ENCODE assay signal across 1 fruit fly cellular context in genomic region chr3R:21408372-21408771, dm6.
TF ChIP-seq lines count a peak whose summit lies in the region.

No protein-coding gene starts in this region.

TF ChIP-seq in whole organism, embryonic, 481 proteins besides CTCF, POLR2A, EP300 and RAD21 (continued from another document and continues in another):
- TF ChIP-seq CG14050 (GFP tag; IDR thresholded peaks at IDR 0.05; lab: Robert Waterston, UW) = no peak
- peak; percentile 33 for TF ChIP-seq Xbp1 (GFP tag; optimal IDR thresholded peaks at IDR 0.05; lab: Kevin White, UChicago)
- TF ChIP-seq Neu2 (GFP tag; optimal IDR thresholded peaks at IDR 0.05; lab: Kevin White, UChicago; ENCODE audit: borderline replicate concordance) = peak; percentile 26
- peak; percentile 84 for TF ChIP-seq CG11504 (tag; optimal IDR thresholded peaks at IDR 0.05; lab: Kevin White, UChicago)
- TF ChIP-seq Fer1 (GFP tag; optimal IDR thresholded peaks at IDR 0.05; lab: Kevin White, UChicago) = no peak
- TF ChIP-seq tin (GFP tag; optimal IDR thresholded peaks at IDR 0.05; lab: Kevin White, UChicago) = peak; percentile 15
- peak; percentile 59 for TF ChIP-seq Jarid2 (GFP tag; optimal IDR thresholded peaks at IDR 0.05; lab: Kevin White, UChicago)
- no peak for TF ChIP-seq Ravus (GFP tag; IDR thresholded peaks at IDR 0.05; lab: Robert Waterston, UW)
- no peak for TF ChIP-seq ro (GFP tag; IDR thresholded peaks at IDR 0.05; lab: Robert Waterston, UW)
- peak; percentile 30 for TF ChIP-seq Dek (tag; optimal IDR thresholded peaks at IDR 0.05; lab: Kevin White, UChicago)
- TF ChIP-seq knrl (GFP tag; IDR thresholded peaks at IDR 0.05; lab: Robert Waterston, UW; ENCODE audit: partially characterized antibody) = peak; percentile 81; the same call in 2 of the 3 replicates
- TF ChIP-seq Lhr (GFP tag; optimal IDR thresholded peaks at IDR 0.05; lab: Kevin White, UChicago) = peak; percentile 49
- peak; percentile 1 for TF ChIP-seq CG10979 (tag; optimal IDR thresholded peaks at IDR 0.05; lab: Kevin White, UChicago)
- TF ChIP-seq CG6791 (GFP tag; IDR thresholded peaks at IDR 0.05; lab: Robert Waterston, UW; ENCODE audit: partially characterized antibody) = peak; percentile 84
- no peak for TF ChIP-seq Nf-YA (GFP tag; IDR thresholded peaks at IDR 0.05; lab: Robert Waterston, UW)
- TF ChIP-seq CG10565 (GFP tag; optimal IDR thresholded peaks at IDR 0.05; lab: Kevin White, UChicago) = no peak
- TF ChIP-seq zen2 (GFP tag; IDR thresholded peaks at IDR 0.05; lab: Robert Waterston, UW; ENCODE audit: partially characterized antibody) = no peak
- TF ChIP-seq CG34224 (GFP tag; IDR thresholded peaks at IDR 0.05; lab: Robert Waterston, UW; ENCODE audit: partially characterized antibody) = no peak
- TF ChIP-seq CG1792 (GFP tag; optimal IDR thresholded peaks at IDR 0.05; lab: Kevin White, UChicago) = no peak
- no peak for TF ChIP-seq Ssrp (tag; optimal IDR thresholded peaks at IDR 0.05; lab: Kevin White, UChicago)
- no peak for TF ChIP-seq CG1602 (GFP tag; optimal IDR thresholded peaks at IDR 0.05; lab: Kevin White, UChicago)
- TF ChIP-seq danr (GFP tag; IDR thresholded peaks at IDR 0.05; lab: Robert Waterston, UW) = no peak
- TF ChIP-seq sisA (GFP tag; IDR thresholded peaks at IDR 0.05; lab: Robert Waterston, UW) = peak; percentile 62
- TF ChIP-seq unc-4 (GFP tag; IDR thresholded peaks at IDR 0.05; lab: Robert Waterston, UW; ENCODE audit: partially characterized antibody) = no peak
- TF ChIP-seq MESR4 (GFP tag; optimal IDR thresholded peaks at IDR 0.05; lab: Kevin White, UChicago) = no peak
- TF ChIP-seq CG6765 (GFP tag; optimal IDR thresholded peaks at IDR 0.05; lab: Kevin White, UChicago) = no peak
- no peak for TF ChIP-seq CG2889 (GFP tag; IDR thresholded peaks at IDR 0.05; lab: Robert Waterston, UW)
- peak; percentile 17 for TF ChIP-seq Ets97D (GFP tag; optimal IDR thresholded peaks at IDR 0.05; lab: Kevin White, UChicago)
- no peak for TF ChIP-seq NC2α (GFP tag; optimal IDR thresholded peaks at IDR 0.05; lab: Kevin White, UChicago)
- TF ChIP-seq Bgb (GFP tag; IDR thresholded peaks at IDR 0.05; lab: Robert Waterston, UW; ENCODE audit: partially characterized antibody) = peak; percentile 65
- no peak for TF ChIP-seq CG3838 (GFP tag; optimal IDR thresholded peaks at IDR 0.05; lab: Kevin White, UChicago)
- TF ChIP-seq pita (GFP tag; optimal IDR thresholded peaks at IDR 0.05; lab: Kevin White, UChicago) = peak; percentile 38
- TF ChIP-seq CG5245 (GFP tag; optimal IDR thresholded peaks at IDR 0.05; lab: Kevin White, UChicago) = no peak
- TF ChIP-seq Dp (GFP tag; optimal IDR thresholded peaks at IDR 0.05; lab: Kevin White, UChicago) = peak; percentile 45
- TF ChIP-seq CG16779 (GFP tag; IDR thresholded peaks at IDR 0.05; lab: Robert Waterston, UW) = no peak
- no peak for TF ChIP-seq BEAF-32 (GFP tag; optimal IDR thresholded peaks at IDR 0.05; lab: Kevin White, UChicago)
- 0 out of 2 replicates have a peak, but pooled peaks have one; percentile 21 for TF ChIP-seq Ada2b (GFP tag; IDR thresholded peaks at IDR 0.05; lab: Robert Waterston, UW)
- TF ChIP-seq stwl (tag; optimal IDR thresholded peaks at IDR 0.05; lab: Kevin White, UChicago) = peak; percentile 76
- no peak for TF ChIP-seq prd (optimal IDR thresholded peaks at IDR 0.05; lab: Kevin White, UChicago)
- TF ChIP-seq prd (GFP tag; IDR thresholded peaks at IDR 0.05; lab: Robert Waterston, UW) = peak; percentile 37; the same call in 1 of the 3 replicates
- no peak for TF ChIP-seq hb (GFP tag; IDR thresholded peaks at IDR 0.05; lab: Robert Waterston, UW; ENCODE audit: partially characterized antibody)
- TF ChIP-seq ind (GFP tag; optimal IDR thresholded peaks at IDR 0.05; lab: Kevin White, UChicago) = peak; percentile 15
- TF ChIP-seq CG10267 (tag; optimal IDR thresholded peaks at IDR 0.05; lab: Kevin White, UChicago) = peak; percentile 23
- TF ChIP-seq zfh1 (GFP tag; IDR thresholded peaks at IDR 0.05; lab: Robert Waterston, UW) = no peak; the same call in 2 of the 3 replicates
- TF ChIP-seq Awh (GFP tag; IDR thresholded peaks at IDR 0.05; lab: Robert Waterston, UW) = no peak
- peak; percentile 48; the same call in 1 of the 2 replicates for TF ChIP-seq CG11085 (GFP tag; IDR thresholded peaks at IDR 0.05; lab: Robert Waterston, UW)
- no peak for TF ChIP-seq abd-A (tag; optimal IDR thresholded peaks at IDR 0.05; lab: Kevin White, UChicago)
- TF ChIP-seq cas (GFP tag; IDR thresholded peaks at IDR 0.05; lab: Robert Waterston, UW) = 0 out of 2 replicates have a peak, but pooled peaks have one; percentile 35
- peak; percentile 66 for TF ChIP-seq Rfx (GFP tag; IDR thresholded peaks at IDR 0.05; lab: Robert Waterston, UW)
- peak; percentile 29; the same call in 1 of the 2 replicates for TF ChIP-seq lmd (GFP tag; IDR thresholded peaks at IDR 0.05; lab: Robert Waterston, UW)
- TF ChIP-seq CG17912 (GFP tag; optimal IDR thresholded peaks at IDR 0.05; lab: Kevin White, UChicago) = no peak
- TF ChIP-seq hkb (optimal IDR thresholded peaks at IDR 0.05; lab: Kevin White, UChicago) = peak; percentile 53
- TF ChIP-seq hkb (GFP tag; IDR thresholded peaks at IDR 0.05; lab: Robert Waterston, UW) = no peak
- TF ChIP-seq Antp (GFP tag; optimal IDR thresholded peaks at IDR 0.05; lab: Kevin White, UChicago) = peak; percentile 22
- TF ChIP-seq tio (GFP tag; optimal IDR thresholded peaks at IDR 0.05; lab: Kevin White, UChicago) = no peak
- TF ChIP-seq dpn (GFP tag; optimal IDR thresholded peaks at IDR 0.05; lab: Kevin White, UChicago) = peak in 1 of 2 experiments; percentile 33
- peak; percentile 24 for TF ChIP-seq Hmr (GFP tag; optimal IDR thresholded peaks at IDR 0.05; lab: Kevin White, UChicago)
- TF ChIP-seq Dbx (GFP tag; IDR thresholded peaks at IDR 0.05; lab: Robert Waterston, UW) = peak; percentile 55; the same call in 1 of the 3 replicates
- TF ChIP-seq ranshi (GFP tag; IDR thresholded peaks at IDR 0.05; lab: Robert Waterston, UW) = peak; percentile 12; the same call in 1 of the 2 replicates
- 0 out of 2 replicates have a peak, but pooled peaks have one; percentile 11 for TF ChIP-seq Xrp1 (GFP tag; IDR thresholded peaks at IDR 0.05; lab: Robert Waterston, UW)
- TF ChIP-seq CG32532 (GFP tag; IDR thresholded peaks at IDR 0.05; lab: Robert Waterston, UW) = peak; percentile 63
- 0 out of 2 replicates have a peak, but pooled peaks have one; percentile 15 for TF ChIP-seq GATAe (GFP tag; conservative IDR thresholded peaks at IDR 0.05; lab: Robert Waterston, UW)
- TF ChIP-seq CG31365 (tag; optimal IDR thresholded peaks at IDR 0.05; lab: Kevin White, UChicago) = peak; percentile 100
- TF ChIP-seq Pdp1 (GFP tag; optimal IDR thresholded peaks at IDR 0.05; lab: Kevin White, UChicago) = peak in 1 of 2 experiments; percentile 15
- peak; percentile 64; the same call in 1 of the 3 replicates for TF ChIP-seq Opbp (GFP tag; IDR thresholded peaks at IDR 0.05; lab: Robert Waterston, UW; ENCODE audit: partially characterized antibody)
- no peak for TF ChIP-seq slbo (GFP tag; IDR thresholded peaks at IDR 0.05; lab: Robert Waterston, UW)
- no peak for TF ChIP-seq slou (GFP tag; optimal IDR thresholded peaks at IDR 0.05; lab: Kevin White, UChicago)
- no peak for TF ChIP-seq CG3995 (GFP tag; optimal IDR thresholded peaks at IDR 0.05; lab: Kevin White, UChicago)
- TF ChIP-seq Nf-YC (tag; optimal IDR thresholded peaks at IDR 0.05; lab: Kevin White, UChicago) = peak; percentile 32
- TF ChIP-seq Gug (GFP tag; IDR thresholded peaks at IDR 0.05; lab: Robert Waterston, UW) = peak; percentile 76
- TF ChIP-seq Oaz (GFP tag; IDR thresholded peaks at IDR 0.05; lab: Robert Waterston, UW) = no peak
- TF ChIP-seq ci (GFP tag; IDR thresholded peaks at IDR 0.05; lab: Robert Waterston, UW) = 0 out of 3 replicates have a peak, but pooled peaks have one; percentile 22
- TF ChIP-seq CG8478 (optimal IDR thresholded peaks at IDR 0.05; lab: Kevin White, UChicago) = peak; percentile 97
- TF ChIP-seq CG2199 (GFP tag; IDR thresholded peaks at IDR 0.05; lab: Robert Waterston, UW) = peak; percentile 99
- TF ChIP-seq gt (GFP tag; IDR thresholded peaks at IDR 0.05; lab: Robert Waterston, UW) = no peak
- peak in 1 of 2 experiments; percentile 93 for TF ChIP-seq Eip74EF (GFP tag; optimal IDR thresholded peaks at IDR 0.05; lab: Kevin White, UChicago)
- TF ChIP-seq CoRest (tag; optimal IDR thresholded peaks at IDR 0.05; lab: Kevin White, UChicago) = peak; percentile 25
- TF ChIP-seq CG9876 (GFP tag; optimal IDR thresholded peaks at IDR 0.05; lab: Kevin White, UChicago) = no peak
- peak; percentile 17 for TF ChIP-seq Dad (GFP tag; optimal IDR thresholded peaks at IDR 0.05; lab: Kevin White, UChicago)
- TF ChIP-seq Bdp1 (GFP tag; optimal IDR thresholded peaks at IDR 0.05; lab: Kevin White, UChicago) = peak; percentile 21
- TF ChIP-seq CG42726 (GFP tag; IDR thresholded peaks at IDR 0.05; lab: Robert Waterston, UW; ENCODE audit: partially characterized antibody) = peak; percentile 95
- TF ChIP-seq Dref (GFP tag; IDR thresholded peaks at IDR 0.05; lab: Robert Waterston, UW) = peak; percentile 39
- TF ChIP-seq ttk (GFP tag; IDR thresholded peaks at IDR 0.05; lab: Robert Waterston, UW) = peak; percentile 15; the same call in 1 of the 2 replicates
- TF ChIP-seq Ets65A (GFP tag; lab: Kevin White, UChicago) = peak; percentile 93
- peak; percentile 44 for TF ChIP-seq CG33213 (GFP tag; optimal IDR thresholded peaks at IDR 0.05; lab: Kevin White, UChicago)
- no peak for TF ChIP-seq CG10959 (GFP tag; IDR thresholded peaks at IDR 0.05; lab: Robert Waterston, UW)
- TF ChIP-seq sob (GFP tag; IDR thresholded peaks at IDR 0.05; lab: Robert Waterston, UW) = peak; percentile 65
- TF ChIP-seq en (GFP tag; optimal IDR thresholded peaks at IDR 0.05; lab: Kevin White, UChicago) = no peak
- peak; percentile 24; the same call in 1 of the 2 replicates for TF ChIP-seq al (GFP tag; IDR thresholded peaks at IDR 0.05; lab: Robert Waterston, UW)
- TF ChIP-seq pan (optimal IDR thresholded peaks at IDR 0.05; lab: Kevin White, UChicago) = no peak
- peak in 1 of 2 experiments; percentile 24 for TF ChIP-seq pan (GFP tag; optimal IDR thresholded peaks at IDR 0.05 in 1 of 2, IDR thresholded peaks at IDR 0.05 in 1 of 2)
- no peak for TF ChIP-seq CG43689 (GFP tag; IDR thresholded peaks at IDR 0.05; lab: Robert Waterston, UW)
- TF ChIP-seq HLHmδ (GFP tag; optimal IDR thresholded peaks at IDR 0.05; lab: Kevin White, UChicago) = peak; percentile 11
- no peak for TF ChIP-seq hth (optimal IDR thresholded peaks at IDR 0.05; lab: Kevin White, UChicago)
- peak; percentile 3 for TF ChIP-seq maf-S (GFP tag; optimal IDR thresholded peaks at IDR 0.05; lab: Kevin White, UChicago)
- no peak for TF ChIP-seq Mad (GFP tag; optimal IDR thresholded peaks at IDR 0.05; lab: Kevin White, UChicago)
- TF ChIP-seq ftz-f1 (GFP tag; optimal IDR thresholded peaks at IDR 0.05; lab: Kevin White, UChicago) = no peak
- TF ChIP-seq CG8944 (GFP tag; optimal IDR thresholded peaks at IDR 0.05; lab: Kevin White, UChicago) = peak; percentile 24
- TF ChIP-seq E2f2 (GFP tag; IDR thresholded peaks at IDR 0.05; lab: Robert Waterston, UW) = peak; percentile 54; the same call in 1 of the 2 replicates
- TF ChIP-seq CG14441 (GFP tag; IDR thresholded peaks at IDR 0.05; lab: Robert Waterston, UW) = 0 out of 2 replicates have a peak, but pooled peaks have one; percentile 5
- TF ChIP-seq z (GFP tag; IDR thresholded peaks at IDR 0.05; lab: Robert Waterston, UW) = no peak
- TF ChIP-seq row (GFP tag; IDR thresholded peaks at IDR 0.05; lab: Robert Waterston, UW) = peak; percentile 22; the same call in 1 of the 3 replicates
- TF ChIP-seq ato (GFP tag; IDR thresholded peaks at IDR 0.05; lab: Robert Waterston, UW; ENCODE audit: partially characterized antibody) = peak; percentile 42; the same call in 1 of the 2 replicates
- no peak for TF ChIP-seq seq (GFP tag; IDR thresholded peaks at IDR 0.05; lab: Robert Waterston, UW)
- TF ChIP-seq croc (GFP tag; conservative IDR thresholded peaks at IDR 0.05; lab: Robert Waterston, UW) = no peak
- peak; percentile 45 for TF ChIP-seq CG7372 (GFP tag; IDR thresholded peaks at IDR 0.05; lab: Robert Waterston, UW)
- TF ChIP-seq E2f1 (GFP tag; IDR thresholded peaks at IDR 0.05; lab: Robert Waterston, UW) = 0 out of 2 replicates have a peak, but pooled peaks have one; percentile 18
- TF ChIP-seq Dip2 (GFP tag; IDR thresholded peaks at IDR 0.05; lab: Robert Waterston, UW) = peak; percentile 100
- no peak for TF ChIP-seq tx (GFP tag; optimal IDR thresholded peaks at IDR 0.05; lab: Kevin White, UChicago)
- TF ChIP-seq salm (tag; optimal IDR thresholded peaks at IDR 0.05; lab: Kevin White, UChicago) = no peak
- TF ChIP-seq CG6175 (GFP tag; IDR thresholded peaks at IDR 0.05; lab: Robert Waterston, UW) = 0 out of 3 replicates have a peak, but pooled peaks have one; percentile 26
- TF ChIP-seq pfk (GFP tag; optimal IDR thresholded peaks at IDR 0.05; lab: Kevin White, UChicago) = no peak
- no peak for TF ChIP-seq gsb-n (tag; optimal IDR thresholded peaks at IDR 0.05; lab: Kevin White, UChicago)
- peak; percentile 22 for TF ChIP-seq Abd-B (GFP tag; optimal IDR thresholded peaks at IDR 0.05; lab: Kevin White, UChicago)
- TF ChIP-seq CG11560 (tag; IDR thresholded peaks at IDR 0.05; lab: Robert Waterston, UW) = peak; percentile 84
- no peak for TF ChIP-seq BtbVII (GFP tag; optimal IDR thresholded peaks at IDR 0.05; lab: Kevin White, UChicago)
- TF ChIP-seq HHEX (GFP tag; optimal IDR thresholded peaks at IDR 0.05; lab: Kevin White, UChicago) = no peak
- TF ChIP-seq CG11247 (GFP tag; IDR thresholded peaks at IDR 0.05; lab: Robert Waterston, UW) = peak; percentile 37; the same call in 1 of the 2 replicates
- peak; percentile 16; the same call in 1 of the 2 replicates for TF ChIP-seq CG1024 (GFP tag; IDR thresholded peaks at IDR 0.05; lab: Robert Waterston, UW)
- 0 out of 3 replicates have a peak, but pooled peaks have one; percentile 37 for TF ChIP-seq CG16813 (GFP tag; IDR thresholded peaks at IDR 0.05; lab: Robert Waterston, UW; ENCODE audit: partially characterized antibody)
- peak; percentile 2 for TF ChIP-seq bcd (GFP tag; optimal IDR thresholded peaks at IDR 0.05; lab: Kevin White, UChicago)
- peak; percentile 7 for TF ChIP-seq Chrac-16 (GFP tag; optimal IDR thresholded peaks at IDR 0.05; lab: Kevin White, UChicago)
- no peak for TF ChIP-seq Atf6 (GFP tag; IDR thresholded peaks at IDR 0.05; lab: Robert Waterston, UW)
- peak; percentile 50; the same call in 2 of the 3 replicates for TF ChIP-seq CG34422 (GFP tag; IDR thresholded peaks at IDR 0.05; lab: Robert Waterston, UW)
- no peak for TF ChIP-seq dm (GFP tag; optimal IDR thresholded peaks at IDR 0.05; lab: Kevin White, UChicago)
- TF ChIP-seq Dfd (GFP tag; optimal IDR thresholded peaks at IDR 0.05; lab: Kevin White, UChicago) = peak in 1 of 2 experiments; percentile 76
- TF ChIP-seq schlank (tag; optimal IDR thresholded peaks at IDR 0.05; lab: Kevin White, UChicago) = no peak
